Fruit fly (Drosophila melanogaster) whole organism, embryonic: ENCODE data around the gene Enoph.

Experiments
- Atf-2 ChIP-seq: fragments of 200-800 bp; sonication (Bioruptor generic); optimal IDR thresholded peaks from 2 replicates; lab custom pipeline; 2016; ENCODE audit warnings: missing biosample characterization, missing genetic modification characterization
- CG10543 ChIP-seq: fragments of 200-800 bp; sonication (Bioruptor generic); optimal IDR thresholded peaks from 3 replicates; lab custom pipeline; 2017; ENCODE audit warnings: missing biosample characterization, mild to moderate bottlenecking, missing genetic modification characterization, moderate library complexity
- CG11504 ChIP-seq: fragments of 200-800 bp; sonication (Bioruptor generic); optimal IDR thresholded peaks from 3 replicates; lab custom pipeline; 2019; ENCODE audit warnings: missing biosample characterization, mild to moderate bottlenecking, missing genetic modification characterization, moderate library complexity
- CG12071 ChIP-seq: fragments of 200-800 bp; sonication (Bioruptor generic); optimal IDR thresholded peaks from 3 replicates; lab custom pipeline; 2018; ENCODE audit warnings: missing biosample characterization, mild to moderate bottlenecking, missing genetic modification characterization
- CG12104 ChIP-seq: fragments of 200-800 bp; sonication (Bioruptor generic); optimal IDR thresholded peaks from 3 replicates; lab custom pipeline; 2016; ENCODE audit warnings: missing biosample characterization, missing genetic modification characterization
- CG12769 ChIP-seq: fragments of 200-800 bp; sonication (Bioruptor generic); optimal IDR thresholded peaks from 2 replicates; lab custom pipeline; 2019; ENCODE audit warnings: missing biosample characterization, mild to moderate bottlenecking, missing genetic modification characterization, moderate library complexity
- CG16863 ChIP-seq: fragments of 200-800 bp; sonication (Bioruptor generic); optimal IDR thresholded peaks from 3 replicates; lab custom pipeline; 2016; ENCODE audit warnings: missing biosample characterization, missing genetic modification characterization
- CG2116 ChIP-seq: fragments of 200-800 bp; sonication (Bioruptor generic); optimal IDR thresholded peaks from 3 replicates; lab custom pipeline; 2018; ENCODE audit warnings: missing biosample characterization, mild to moderate bottlenecking, missing genetic modification characterization
- CG34376 ChIP-seq: fragments of 200-800 bp; sonication (Bioruptor generic); optimal IDR thresholded peaks from 2 replicates; lab custom pipeline; 2018; ENCODE audit warnings: missing biosample characterization, mild to moderate bottlenecking, missing genetic modification characterization
- CG4404 ChIP-seq: fragments of 200-800 bp; sonication (Bioruptor generic); IDR thresholded peaks from 2 replicates; pipeline ENCODE4 v1.3.6; 2022; ENCODE audit warnings: missing biosample characterization, missing genetic modification characterization
- CG6765 ChIP-seq: fragments of 200-800 bp; sonication (Bioruptor generic); optimal IDR thresholded peaks from 3 replicates; lab custom pipeline; 2017; ENCODE audit warnings: missing biosample characterization, mild to moderate bottlenecking, missing genetic modification characterization
- CG7745 ChIP-seq: fragments of 200-800 bp; sonication (Bioruptor generic); optimal IDR thresholded peaks from 2 replicates; lab custom pipeline; 2018; ENCODE audit warnings: missing biosample characterization, mild to moderate bottlenecking, missing genetic modification characterization, moderate library complexity
- CoRest ChIP-seq: fragments of 200-800 bp; sonication (Bioruptor generic); optimal IDR thresholded peaks from 3 replicates; lab custom pipeline; 2018; ENCODE audit warnings: missing biosample characterization, mild to moderate bottlenecking, missing genetic modification characterization, moderate library complexity
- Hmx ChIP-seq: fragments of 200-800 bp; sonication (Bioruptor generic); optimal IDR thresholded peaks from 2 replicates; lab custom pipeline; 2016; ENCODE audit warnings: missing biosample characterization, missing genetic modification characterization
- MBD-R2 ChIP-seq: fragments of 200-800 bp; sonication (Bioruptor generic); IDR thresholded peaks from 2 replicates; pipeline ENCODE4 v1.3.6; 2022; ENCODE audit warnings: missing biosample characterization, missing genetic modification characterization
- MTF-1 ChIP-seq: fragments of 200-800 bp; sonication (Bioruptor generic); optimal IDR thresholded peaks from 2 replicates; lab custom pipeline; 2018; ENCODE audit warnings: missing biosample characterization, mild to moderate bottlenecking, missing genetic modification characterization, borderline replicate concordance
- Meics ChIP-seq: fragments of 200-800 bp; sonication (Bioruptor generic); optimal IDR thresholded peaks from 2 replicates; lab custom pipeline; 2017; ENCODE audit warnings: missing biosample characterization, mild to moderate bottlenecking, missing genetic modification characterization
- Oli ChIP-seq: fragments of 200-800 bp; sonication (Bioruptor generic); optimal IDR thresholded peaks from 2 replicates; lab custom pipeline; 2018; ENCODE audit warnings: missing biosample characterization, mild to moderate bottlenecking, missing genetic modification characterization, moderate library complexity
- Ravus ChIP-seq: fragments of 200-800 bp; sonication (Bioruptor generic); IDR thresholded peaks from 2 replicates; pipeline ENCODE4 v1.3.6; 2022; ENCODE audit warnings: missing biosample characterization, missing genetic modification characterization
- Stat92E ChIP-seq, 3 experiments: fragments of >200 bp in 2 of 3; fragments of 200-800 bp in 1 of 3; sonication (Bioruptor generic) in 1 of 3; optimal IDR thresholded peaks; 2 replicates each; lab custom pipeline; 2017 to 2019; ENCODE audit warnings: missing biosample characterization in 3 of 3, missing genetic modification characterization in 3 of 3, mild to moderate bottlenecking in 1 of 3, moderate library complexity in 1 of 3
- Tbp ChIP-seq: fragments of >200 bp; optimal IDR thresholded peaks from 2 replicates; lab custom pipeline; 2018; ENCODE audit warnings: missing biosample characterization, missing genetic modification characterization
- Xrp1 ChIP-seq: fragments of 200-800 bp; sonication (Bioruptor generic); IDR thresholded peaks from 2 replicates; pipeline ENCODE4 v1.3.6; 2022; ENCODE audit warnings: missing biosample characterization, missing genetic modification characterization
- bowl ChIP-seq: fragments of 200-800 bp; sonication (Bioruptor generic); IDR thresholded peaks from 2 replicates; pipeline ENCODE4 v1.3.6; 2022; ENCODE audit warnings: missing biosample characterization, missing genetic modification characterization
- cad ChIP-seq: fragments of >200 bp; optimal IDR thresholded peaks from 2 replicates; lab custom pipeline; 2017; ENCODE audit warnings: missing biosample characterization, missing genetic modification characterization
- croc ChIP-seq: fragments of 200-800 bp; sonication (Bioruptor generic); conservative IDR thresholded peaks from 3 replicates; pipeline ENCODE4 v1.3.6; 2022; ENCODE audit warnings: missing biosample characterization, missing genetic modification characterization
- esg ChIP-seq: fragments of 200-800 bp; sonication (Bioruptor generic); conservative IDR thresholded peaks from 2 replicates; pipeline ENCODE4 v1.3.6; 2022; ENCODE audit warnings: missing biosample characterization, missing genetic modification characterization
- inv ChIP-seq: fragments of 200-800 bp; sonication (Bioruptor generic); IDR thresholded peaks from 2 replicates; pipeline ENCODE4 v1.3.6; 2022; ENCODE audit warnings: missing biosample characterization, missing genetic modification characterization; ENCODE audit not compliant: partially characterized antibody
- klu ChIP-seq: fragments of 200-800 bp; sonication (Bioruptor generic); IDR thresholded peaks from 2 replicates; pipeline ENCODE4 v1.3.6; 2022; ENCODE audit warnings: missing biosample characterization, missing genetic modification characterization
- lmd ChIP-seq: fragments of 200-800 bp; sonication (Bioruptor generic); IDR thresholded peaks from 2 replicates; pipeline ENCODE4 v1.3.6; 2022; ENCODE audit warnings: missing biosample characterization, missing genetic modification characterization
- mirr ChIP-seq: fragments of 200-800 bp; sonication (Bioruptor generic); optimal IDR thresholded peaks from 3 replicates; lab custom pipeline; 2018; ENCODE audit warnings: missing biosample characterization, mild to moderate bottlenecking, missing genetic modification characterization
- oc ChIP-seq: fragments of 200-800 bp; sonication (Bioruptor generic); optimal IDR thresholded peaks from 2 replicates; lab custom pipeline; 2018; ENCODE audit warnings: missing biosample characterization, mild to moderate bottlenecking, missing genetic modification characterization, moderate library complexity
- org-1 ChIP-seq: fragments of 200-800 bp; sonication (Bioruptor generic); optimal IDR thresholded peaks from 2 replicates; lab custom pipeline; 2017; ENCODE audit warnings: missing biosample characterization, missing genetic modification characterization
- pan ChIP-seq, 4 experiments: fragments of >200 bp in 3 of 4; fragments of 200-800 bp in 1 of 4; sonication (Bioruptor generic) in 1 of 4; optimal IDR thresholded peaks in 3 of 4; IDR thresholded peaks in 1 of 4; 2 replicates each; pipeline versions ENCODE4 v1.3.6 to Lab custom; 2017 to 2022; ENCODE audit warnings: missing biosample characterization in 2 of 4, missing genetic modification characterization in 2 of 4, mixed read lengths in 1 of 4
- pho ChIP-seq: fragments of 200-800 bp; sonication (Bioruptor generic); optimal IDR thresholded peaks from 2 replicates; lab custom pipeline; 2016; ENCODE audit warnings: missing biosample characterization, missing genetic modification characterization
- pita ChIP-seq: fragments of 200-800 bp; sonication (Bioruptor generic); optimal IDR thresholded peaks from 2 replicates; lab custom pipeline; 2017; ENCODE audit warnings: missing biosample characterization, mild to moderate bottlenecking, missing genetic modification characterization
- pnt ChIP-seq: fragments of 200-800 bp; sonication (Bioruptor generic); optimal IDR thresholded peaks from 3 replicates; lab custom pipeline; 2016; ENCODE audit warnings: missing biosample characterization, missing genetic modification characterization
- run ChIP-seq: fragments of 200-800 bp; sonication (Bioruptor generic); optimal IDR thresholded peaks from 3 replicates; lab custom pipeline; 2018; ENCODE audit warnings: missing biosample characterization, mild to moderate bottlenecking, missing genetic modification characterization
- sd ChIP-seq: fragments of 200-800 bp; sonication (Bioruptor generic); optimal IDR thresholded peaks from 3 replicates; lab custom pipeline; 2018; ENCODE audit warnings: missing biosample characterization, mild to moderate bottlenecking, missing genetic modification characterization, moderate library complexity
- seq ChIP-seq: fragments of 200-800 bp; sonication (Bioruptor generic); IDR thresholded peaks from 2 replicates; pipeline ENCODE4 v1.3.6; 2022; ENCODE audit warnings: missing biosample characterization, missing genetic modification characterization
- slp2 ChIP-seq: fragments of 200-800 bp; sonication (Bioruptor generic); optimal IDR thresholded peaks from 2 replicates; lab custom pipeline; 2016; ENCODE audit warnings: missing biosample characterization, missing genetic modification characterization
- so ChIP-seq: fragments of 200-800 bp; sonication (Bioruptor generic); IDR thresholded peaks from 3 replicates; pipeline ENCODE4 v1.3.6; 2022; ENCODE audit warnings: missing biosample characterization, missing genetic modification characterization
- sr ChIP-seq: fragments of 200-800 bp; sonication (Bioruptor generic); IDR thresholded peaks from 3 replicates; pipeline ENCODE4 v1.3.6; 2022; ENCODE audit warnings: missing biosample characterization, missing genetic modification characterization
- sug ChIP-seq: fragments of 200-800 bp; optimal IDR thresholded peaks from 2 replicates; lab custom pipeline; 2019; ENCODE audit warnings: missing biosample characterization, mild to moderate bottlenecking, missing genetic modification characterization, moderate library complexity
- tx ChIP-seq: fragments of 200-800 bp; sonication (Bioruptor generic); optimal IDR thresholded peaks from 2 replicates; lab custom pipeline; 2016; ENCODE audit warnings: missing biosample characterization, missing genetic modification characterization
- unc-4 ChIP-seq: fragments of 200-800 bp; sonication (Bioruptor generic); IDR thresholded peaks from 2 replicates; pipeline ENCODE4 v1.3.6; 2022; ENCODE audit warnings: missing biosample characterization, missing genetic modification characterization; ENCODE audit not compliant: partially characterized antibody
- vfl ChIP-seq: fragments of 200-800 bp; sonication (Bioruptor generic); optimal IDR thresholded peaks from 2 replicates; lab custom pipeline; 2016; ENCODE audit warnings: missing biosample characterization, missing genetic modification characterization
- zfh1 ChIP-seq: fragments of 200-800 bp; sonication (Bioruptor generic); IDR thresholded peaks from 3 replicates; pipeline ENCODE4 v1.3.6; 2022; ENCODE audit warnings: missing biosample characterization, missing genetic modification characterization

Enoph gene

dm6 chr3R:5215334-5216307, 40.9 kb downstream of the Enoph start (continued):
- TF ChIP-seq lmd = peak; percentile 63
- peak; percentile 86 for TF ChIP-seq CoRest
- TF ChIP-seq Meics = peak; percentile 70
- peak; percentile 99 for TF ChIP-seq oc (tag; lab: Kevin White, UChicago)
- peak; percentile 52 for TF ChIP-seq Ravus (GFP tag; lab: Robert Waterston, UW)
- peak; percentile 93 for TF ChIP-seq run (tag; lab: Kevin White, UChicago)
- peak; percentile 99 for TF ChIP-seq CG16863 (GFP tag; lab: Kevin White, UChicago)
- peak; percentile 98 for TF ChIP-seq sr
- no peak for TF ChIP-seq Tbp (GFP tag; lab: Kevin White, UChicago)
- TF ChIP-seq CG6765 (GFP tag; lab: Kevin White, UChicago) = peak; percentile 56
- peak; percentile 94 for TF ChIP-seq CG2116
- TF ChIP-seq CG11504 = peak; percentile 87
- TF ChIP-seq CG12104 (GFP tag; lab: Kevin White, UChicago) = peak; percentile 97
- TF ChIP-seq MBD-R2 (GFP tag; lab: Robert Waterston, UW) = peak; percentile 48; the same call in 1 of the 2 replicates
- peak; percentile 83 for TF ChIP-seq croc (GFP tag; lab: Robert Waterston, UW)
- TF ChIP-seq CG12071 (GFP tag; lab: Kevin White, UChicago) = peak; percentile 98
- TF ChIP-seq pita = no peak
- peak; percentile 86 for TF ChIP-seq sd
- TF ChIP-seq CG7745 (tag; lab: Kevin White, UChicago) = peak; percentile 98
- TF ChIP-seq so (GFP tag; lab: Robert Waterston, UW) = peak; percentile 96
- TF ChIP-seq CG10543 (GFP tag; lab: Kevin White, UChicago) = peak; percentile 93
- peak; percentile 51 for TF ChIP-seq klu
- TF ChIP-seq sug (tag; lab: Kevin White, UChicago) = peak; percentile 74
- TF ChIP-seq CG4404 (GFP tag; lab: Robert Waterston, UW) = peak; percentile 75
- peak; percentile 99 for TF ChIP-seq zfh1 (GFP tag; lab: Robert Waterston, UW)
- TF ChIP-seq cad (GFP tag; lab: Kevin White, UChicago) = no peak
- TF ChIP-seq Oli = peak; percentile 78
- TF ChIP-seq seq (GFP tag; lab: Robert Waterston, UW) = peak; percentile 88
- TF ChIP-seq CG12769 (tag; lab: Kevin White, UChicago) = peak; percentile 81
- TF ChIP-seq mirr (GFP tag; lab: Kevin White, UChicago) = peak; percentile 21
- TF ChIP-seq Atf-2 (GFP tag; lab: Kevin White, UChicago) = peak; percentile 98
- TF ChIP-seq unc-4 = no peak; the same call in 1 of the 2 replicates
- TF ChIP-seq vfl (GFP tag; lab: Kevin White, UChicago) = peak; percentile 83
- TF ChIP-seq pho (GFP tag; lab: Kevin White, UChicago) = peak; percentile 81
- no peak for TF ChIP-seq CG34376 (GFP tag; lab: Kevin White, UChicago)
- no peak for TF ChIP-seq inv (GFP tag; lab: Robert Waterston, UW)
- peak; percentile 99 for TF ChIP-seq Xrp1 (GFP tag; lab: Robert Waterston, UW)
- TF ChIP-seq slp2 (GFP tag; lab: Kevin White, UChicago) = peak; percentile 97
- TF ChIP-seq esg (GFP tag; lab: Robert Waterston, UW) = peak; percentile 33; the same call in 1 of the 2 replicates
- no peak for TF ChIP-seq pan (optimal IDR thresholded peaks at IDR 0.05; lab: Kevin White, UChicago)
- peak in 1 of 2 experiments; percentile 90 for TF ChIP-seq pan (GFP tag; optimal IDR thresholded peaks at IDR 0.05 in 1 of 2, IDR thresholded peaks at IDR 0.05 in 1 of 2)
- peak; percentile 99 for TF ChIP-seq MTF-1 (GFP tag; lab: Kevin White, UChicago)
- TF ChIP-seq Hmx (GFP tag; lab: Kevin White, UChicago) = peak; percentile 24
- peak; percentile 98 for TF ChIP-seq pnt
- TF ChIP-seq org-1 (GFP tag; lab: Kevin White, UChicago) = peak; percentile 98
- peak in 1 of 3 experiments; percentile 80 for TF ChIP-seq Stat92E (GFP tag; optimal IDR thresholded peaks at IDR 0.05; lab: Kevin White, UChicago)
- TF ChIP-seq tx (GFP tag; lab: Kevin White, UChicago) = peak; percentile 92
- peak; percentile 88 for TF ChIP-seq bowl (GFP tag; lab: Robert Waterston, UW)
